Comparison of ENCODE assay signal across 2 fruit fly cellular contexts in the genomic region with DNA sequence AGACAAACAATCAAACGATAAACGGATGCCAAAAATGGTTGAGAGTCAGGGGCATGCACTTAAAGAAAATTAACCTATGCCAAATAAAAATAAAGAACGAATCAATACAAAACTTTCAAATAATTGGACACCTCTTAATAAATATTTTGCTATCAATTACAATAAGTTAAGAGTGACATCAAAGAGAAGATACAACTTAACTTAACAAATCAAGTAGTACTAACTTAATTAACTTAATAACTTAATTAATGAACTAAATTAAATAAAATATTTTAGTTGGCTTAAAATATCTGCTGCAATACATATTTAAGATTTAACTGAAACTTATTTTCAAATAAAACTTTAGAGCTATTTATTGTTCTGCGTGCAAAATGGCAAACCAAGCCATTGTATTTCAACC.
TF ChIP-seq lines count a peak whose summit lies in the region.

No protein-coding gene starts in this region.

- no peak for TF ChIP-seq CTCF in whole organism, embryonic (GFP tag; optimal IDR thresholded peaks at IDR 0.05; lab: Kevin White, UChicago)

TF ChIP-seq in whole organism, embryonic, 481 proteins besides CTCF, POLR2A, EP300 and RAD21:
- TF ChIP-seq CG11696 (GFP tag; IDR thresholded peaks at IDR 0.05; lab: Robert Waterston, UW): no peak
- TF ChIP-seq CG12659 (GFP tag; optimal IDR thresholded peaks at IDR 0.05; lab: Kevin White, UChicago): peak; percentile 13
- no peak for TF ChIP-seq CG14050 (GFP tag; IDR thresholded peaks at IDR 0.05; lab: Robert Waterston, UW)
- no peak for TF ChIP-seq Max (GFP tag; optimal IDR thresholded peaks at IDR 0.05; lab: Kevin White, UChicago)
- peak; percentile 29 for TF ChIP-seq CG7839 (tag; optimal IDR thresholded peaks at IDR 0.05; lab: Kevin White, UChicago)
- TF ChIP-seq prd (optimal IDR thresholded peaks at IDR 0.05; lab: Kevin White, UChicago): no peak
- no peak for TF ChIP-seq prd (GFP tag; IDR thresholded peaks at IDR 0.05; lab: Robert Waterston, UW)
- TF ChIP-seq CoRest (tag; optimal IDR thresholded peaks at IDR 0.05; lab: Kevin White, UChicago): peak; percentile 6
- no peak for TF ChIP-seq CG17361 (GFP tag; IDR thresholded peaks at IDR 0.05; lab: Robert Waterston, UW)
- TF ChIP-seq Stat92E (GFP tag; optimal IDR thresholded peaks at IDR 0.05; lab: Kevin White, UChicago): no peak
- TF ChIP-seq fd96Cb (tag; optimal IDR thresholded peaks at IDR 0.05; lab: Kevin White, UChicago): no peak
- no peak for TF ChIP-seq dati (GFP tag; IDR thresholded peaks at IDR 0.05; lab: Robert Waterston, UW)
- peak; percentile 57 for TF ChIP-seq CG11504 (tag; optimal IDR thresholded peaks at IDR 0.05; lab: Kevin White, UChicago)
- TF ChIP-seq Usf (GFP tag; optimal IDR thresholded peaks at IDR 0.05; lab: Kevin White, UChicago): no peak
- TF ChIP-seq Sox100B (GFP tag; optimal IDR thresholded peaks at IDR 0.05; lab: Kevin White, UChicago): peak; percentile 2
- no peak for TF ChIP-seq CG16815 (GFP tag; optimal IDR thresholded peaks at IDR 0.05; lab: Kevin White, UChicago)
- peak; percentile 7 for TF ChIP-seq Sox102F (GFP tag; optimal IDR thresholded peaks at IDR 0.05; lab: Kevin White, UChicago)
- TF ChIP-seq CG6689 (GFP tag; IDR thresholded peaks at IDR 0.05; lab: Robert Waterston, UW): 0 out of 2 replicates have a peak, but pooled peaks have one; percentile 5
- TF ChIP-seq gem (tag; optimal IDR thresholded peaks at IDR 0.05; lab: Kevin White, UChicago): peak; percentile 54
- TF ChIP-seq CG2120 (GFP tag; optimal IDR thresholded peaks at IDR 0.05; lab: Kevin White, UChicago): no peak
- peak; percentile 32 for TF ChIP-seq lab (GFP tag; optimal IDR thresholded peaks at IDR 0.05; lab: Kevin White, UChicago)
- TF ChIP-seq Hr51 (GFP tag; optimal IDR thresholded peaks at IDR 0.05; lab: Kevin White, UChicago): peak in 1 of 2 experiments; percentile 44
- no peak for TF ChIP-seq Dfd (GFP tag; optimal IDR thresholded peaks at IDR 0.05; lab: Kevin White, UChicago)
- peak; percentile 43 for TF ChIP-seq dmrt99B (tag; optimal IDR thresholded peaks at IDR 0.05; lab: Kevin White, UChicago)
- peak; percentile 58 for TF ChIP-seq CG2678 (tag; optimal IDR thresholded peaks at IDR 0.05; lab: Kevin White, UChicago)
- TF ChIP-seq CG7928 (GFP tag; optimal IDR thresholded peaks at IDR 0.05; lab: Kevin White, UChicago): no peak
- TF ChIP-seq Hmr (GFP tag; optimal IDR thresholded peaks at IDR 0.05; lab: Kevin White, UChicago): peak; percentile 27
- peak; percentile 32 for TF ChIP-seq CG13424 (tag; optimal IDR thresholded peaks at IDR 0.05; lab: Kevin White, UChicago)
- TF ChIP-seq CG7556 (GFP tag; optimal IDR thresholded peaks at IDR 0.05; lab: Kevin White, UChicago): peak; percentile 50
- no peak for TF ChIP-seq caup (GFP tag; optimal IDR thresholded peaks at IDR 0.05; lab: Kevin White, UChicago; ENCODE audit: severe bottlenecking)
- peak; percentile 24 for TF ChIP-seq CG15269 (tag; optimal IDR thresholded peaks at IDR 0.05; lab: Kevin White, UChicago)

TF ChIP-seq in whole organism, prepupa, 60 proteins besides CTCF, POLR2A, EP300 and RAD21:
- TF ChIP-seq svp (GFP tag; lab: Kevin White, UChicago) (peak; percentile 33), esn (GFP tag; optimal IDR thresholded peaks at IDR 0.05; lab: Kevin White, UChicago) (no peak)
